Fruit fly (Drosophila melanogaster): Measurements from ENCODE around the gene CG34027.

CG34027 gene

DNA sequence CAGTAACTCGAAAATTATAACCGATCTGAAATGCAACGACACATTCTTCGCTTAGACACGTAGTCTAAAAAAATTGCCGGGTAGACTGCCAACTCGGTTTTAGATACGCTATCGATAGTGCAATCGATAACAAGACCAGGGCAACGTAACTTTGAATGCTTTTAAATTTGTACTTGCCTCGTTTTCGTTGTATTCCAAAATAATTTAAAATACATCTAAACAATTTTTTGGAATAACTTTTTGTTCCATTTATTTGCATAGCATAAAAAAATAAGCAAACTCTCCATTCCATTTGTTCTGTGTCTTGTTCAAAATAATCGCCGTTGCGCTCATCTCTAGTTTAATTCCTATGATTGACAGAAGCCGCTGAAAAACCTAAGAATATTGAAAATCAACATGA lies 39.3 kb downstream of the CG34027 start, which contains the start of the genes Stt3B and CG11839 (continued):
- TF ChIP-seq CG8281 (tag; optimal IDR thresholded peaks at IDR 0.05): no peak
- peak; percentile 19 for TF ChIP-seq tup (GFP tag; optimal IDR thresholded peaks at IDR 0.05)
- TF ChIP-seq Hr39 (optimal IDR thresholded peaks at IDR 0.05): no peak
- TF ChIP-seq Sin3A (optimal IDR thresholded peaks at IDR 0.05): peak; percentile 93
- peak; percentile 46 for TF ChIP-seq gfzf (GFP tag; optimal IDR thresholded peaks at IDR 0.05)
- no peak for TF ChIP-seq CG43689 (GFP tag; IDR thresholded peaks at IDR 0.05)
- TF ChIP-seq chn (GFP tag; optimal IDR thresholded peaks at IDR 0.05): peak; percentile 75
- TF ChIP-seq NC2β (GFP tag; optimal IDR thresholded peaks at IDR 0.05): peak; percentile 71
- peak; percentile 67 for TF ChIP-seq CG8924 (tag; optimal IDR thresholded peaks at IDR 0.05)
- TF ChIP-seq CG15479 (GFP tag; optimal IDR thresholded peaks at IDR 0.05): no peak
- peak; percentile 72 for TF ChIP-seq CG17829 (tag; optimal IDR thresholded peaks at IDR 0.05)
- peak; percentile 74 for TF ChIP-seq crc (GFP tag; optimal IDR thresholded peaks at IDR 0.05)
- peak; percentile 72 for TF ChIP-seq bab2 (GFP tag; optimal IDR thresholded peaks at IDR 0.05)
- no peak for TF ChIP-seq z (GFP tag; IDR thresholded peaks at IDR 0.05)
- peak; percentile 43 for TF ChIP-seq btn (GFP tag; optimal IDR thresholded peaks at IDR 0.05)
- no peak for TF ChIP-seq ac (GFP tag; optimal IDR thresholded peaks at IDR 0.05)
- peak; percentile 96 for TF ChIP-seq CG13287 (GFP tag; IDR thresholded peaks at IDR 0.05; ENCODE audit: partially characterized antibody)
- TF ChIP-seq CG7786 (GFP tag; optimal IDR thresholded peaks at IDR 0.05): peak; percentile 83
- peak; percentile 39 for TF ChIP-seq CG9797 (GFP tag; optimal IDR thresholded peaks at IDR 0.05)
- TF ChIP-seq maf-S (GFP tag; optimal IDR thresholded peaks at IDR 0.05): peak; percentile 69
- peak; percentile 49 for TF ChIP-seq CG16863 (GFP tag; optimal IDR thresholded peaks at IDR 0.05)
- peak; percentile 24 for TF ChIP-seq Elba2 (GFP tag; optimal IDR thresholded peaks at IDR 0.05)
- no peak for TF ChIP-seq sr (GFP tag; IDR thresholded peaks at IDR 0.05)
- peak; percentile 58; the same call in 2 of the 3 replicates for TF ChIP-seq ken (GFP tag; IDR thresholded peaks at IDR 0.05)
- peak; percentile 45 for TF ChIP-seq Atf3 (GFP tag; optimal IDR thresholded peaks at IDR 0.05)
- peak; percentile 37 for TF ChIP-seq Nf-YB (GFP tag; optimal IDR thresholded peaks at IDR 0.05)
- TF ChIP-seq Xbp1 (GFP tag; optimal IDR thresholded peaks at IDR 0.05): peak; percentile 95
- TF ChIP-seq CG1233 (GFP tag; optimal IDR thresholded peaks at IDR 0.05): peak; percentile 21
- peak; percentile 88 for TF ChIP-seq nmo (GFP tag; optimal IDR thresholded peaks at IDR 0.05)
- TF ChIP-seq CG11398 (GFP tag; optimal IDR thresholded peaks at IDR 0.05): peak; percentile 64
- peak; percentile 70 for TF ChIP-seq CG8290 (GFP tag; optimal IDR thresholded peaks at IDR 0.05)
- TF ChIP-seq CG8290 (tag; optimal IDR thresholded peaks at IDR 0.05): no peak
- no peak for TF ChIP-seq CTCF (GFP tag; optimal IDR thresholded peaks at IDR 0.05)
- peak; percentile 82 for TF ChIP-seq CG9817 (tag; optimal IDR thresholded peaks at IDR 0.05)
- TF ChIP-seq dm (GFP tag; optimal IDR thresholded peaks at IDR 0.05): peak; percentile 58
- peak; percentile 68 for TF ChIP-seq pum (GFP tag; optimal IDR thresholded peaks at IDR 0.05)
- peak; percentile 4 for TF ChIP-seq CG6765 (GFP tag; optimal IDR thresholded peaks at IDR 0.05)
- peak; percentile 58 for TF ChIP-seq Fer2 (tag; optimal IDR thresholded peaks at IDR 0.05)
- peak; percentile 69 for TF ChIP-seq ato (GFP tag; IDR thresholded peaks at IDR 0.05; ENCODE audit: partially characterized antibody)
- peak; percentile 32 for TF ChIP-seq D19B (GFP tag; optimal IDR thresholded peaks at IDR 0.05)
- no peak for TF ChIP-seq dan (GFP tag; IDR thresholded peaks at IDR 0.05)
- TF ChIP-seq pho (GFP tag; optimal IDR thresholded peaks at IDR 0.05): peak; percentile 85
- TF ChIP-seq Tbp (GFP tag; optimal IDR thresholded peaks at IDR 0.05): no peak
- peak; percentile 70 for TF ChIP-seq Bteb2 (GFP tag; optimal IDR thresholded peaks at IDR 0.05)
- peak; percentile 94 for TF ChIP-seq CG4617 (GFP tag; optimal IDR thresholded peaks at IDR 0.05; ENCODE audit: borderline replicate concordance)
- TF ChIP-seq az2 (GFP tag; optimal IDR thresholded peaks at IDR 0.05): peak; percentile 66
- TF ChIP-seq slp2 (GFP tag; optimal IDR thresholded peaks at IDR 0.05): peak; percentile 54
- TF ChIP-seq Dip2 (GFP tag; IDR thresholded peaks at IDR 0.05): no peak
- TF ChIP-seq CG12104 (GFP tag; optimal IDR thresholded peaks at IDR 0.05): peak; percentile 62
- TF ChIP-seq Sry-δ (GFP tag; optimal IDR thresholded peaks at IDR 0.05): peak; percentile 97
- TF ChIP-seq twi (tag; optimal IDR thresholded peaks at IDR 0.05): peak; percentile 57
- TF ChIP-seq CG14710 (tag; optimal IDR thresholded peaks at IDR 0.05): peak; percentile 85
- peak; percentile 70 for TF ChIP-seq Atf-2 (GFP tag; optimal IDR thresholded peaks at IDR 0.05)
- TF ChIP-seq CG34422 (GFP tag; IDR thresholded peaks at IDR 0.05): peak; percentile 89

Measured in whole organism, embryonic.